Worm (Caenorhabditis elegans) whole organism, L2 larva: ENCODE measurements around the gene dnj-15.
"Not testable (repeated sequence)": the region's sequence is repeated elsewhere in the genome, so short reads cannot be mapped to it uniquely, and the experiment has no call there.

Experiments
- R02D3.7 ChIP-seq: fragments of 150-350 bp; optimal IDR thresholded peaks from 2 replicates; lab custom pipeline; 2014; ENCODE audit warnings: missing biosample characterization, missing genetic modification characterization
- alr-1 ChIP-seq: fragments of 150-350 bp; optimal IDR thresholded peaks from 2 replicates; lab custom pipeline; 2014; ENCODE audit warnings: missing biosample characterization, missing genetic modification characterization
- ama-1 ChIP-seq: fragments of 150-350 bp; optimal IDR thresholded peaks from 2 replicates; lab custom pipeline; 2018; ENCODE audit warnings: inconsistent platforms
- blmp-1 ChIP-seq: sonication (generic microtip); optimal IDR thresholded peaks from 2 replicates; lab custom pipeline; 2017; ENCODE audit warnings: missing genetic modification characterization, mild to moderate bottlenecking, missing compliant biosample characterization, antibody characterized with exemption, moderate library complexity; ENCODE audit not compliant: insufficient read depth
- dmd-4 ChIP-seq: sonication (generic microtip); optimal IDR thresholded peaks from 2 replicates; lab custom pipeline; 2017; ENCODE audit warnings: missing biosample characterization, missing genetic modification characterization
- elt-3 ChIP-seq: sonication (generic microtip); optimal IDR thresholded peaks from 2 replicates; lab custom pipeline; 2017; ENCODE audit warnings: missing biosample characterization, missing genetic modification characterization
- lin-13 ChIP-seq: fragments of 150-350 bp; optimal IDR thresholded peaks from 2 replicates; lab custom pipeline; 2014; ENCODE audit warnings: missing biosample characterization, missing genetic modification reagents, missing genetic modification characterization
- nhr-12 ChIP-seq: fragments of 150-350 bp; optimal IDR thresholded peaks from 2 replicates; lab custom pipeline; 2014; ENCODE audit warnings: missing biosample characterization, missing genetic modification characterization
- nhr-25 ChIP-seq: fragments of 150-350 bp; sonication (generic microtip); optimal IDR thresholded peaks from 3 replicates; lab custom pipeline; 2014; ENCODE audit warnings: missing biosample characterization, missing genetic modification characterization
- nhr-6 ChIP-seq: fragments of 150-350 bp; optimal IDR thresholded peaks from 2 replicates; lab custom pipeline; 2014; ENCODE audit warnings: missing biosample characterization, missing genetic modification characterization
- skn-1 ChIP-seq: sonication (generic microtip); optimal IDR thresholded peaks from 2 replicates; lab custom pipeline; 2017; ENCODE audit warnings: missing biosample characterization, missing genetic modification characterization
- zag-1 ChIP-seq: fragments of 150-350 bp; optimal IDR thresholded peaks from 2 replicates; lab custom pipeline; 2014; ENCODE audit warnings: missing biosample characterization, missing genetic modification characterization

- TF ChIP-seq zag-1 (tag; lab: Kevin White, UChicago); nhr-6 (tag; lab: Kevin White, UChicago); R02D3.7 (tag; lab: Kevin White, UChicago); elt-3 (tag; lab: Kevin White, UChicago); blmp-1 (tag; lab: Kevin White, UChicago); alr-1 (tag; lab: Kevin White, UChicago); nhr-12 (tag; lab: Kevin White, UChicago); ama-1 (lab: Kevin White, UChicago); skn-1; nhr-25 (tag; lab: Kevin White, UChicago); dmd-4 (tag; lab: Kevin White, UChicago); lin-13 (GFP tag; lab: Kevin White, UChicago): not testable (repeated sequence)
Measured at ce11 chrIV:4184767-4185166, 8.6 kb downstream of the dnj-15 start.
